Fruit fly (Drosophila melanogaster) whole organism, adult: ENCODE results near the gene fd19B.

Source experiments
- CG14711 ChIP-seq: fragments of 200-800 bp; sonication (Bioruptor generic); optimal IDR thresholded peaks from 2 replicates; lab custom pipeline; 2018; ENCODE audit warnings: missing biosample characterization, mild to moderate bottlenecking, missing genetic modification characterization, moderate library complexity
- CG33017 ChIP-seq: fragments of 200-800 bp; sonication (Bioruptor generic); optimal IDR thresholded peaks from 2 replicates; lab custom pipeline; 2018; ENCODE audit warnings: missing biosample characterization, mild to moderate bottlenecking, missing genetic modification characterization, moderate library complexity
- CG7101 ChIP-seq: fragments of 200-800 bp; sonication (Bioruptor generic); optimal IDR thresholded peaks from 2 replicates; lab custom pipeline; 2018; ENCODE audit warnings: missing biosample characterization, mild to moderate bottlenecking, missing genetic modification characterization, moderate library complexity
- bab1 ChIP-seq: fragments of 200-800 bp; sonication (Bioruptor generic); optimal IDR thresholded peaks from 3 replicates; lab custom pipeline; 2019; ENCODE audit warnings: missing biosample characterization, mild to moderate bottlenecking, missing genetic modification characterization, moderate library complexity

dm6 chrX:20129554-20129953 lies 37.3 kb upstream of the fd19B start:
- no peak for TF ChIP-seq CG33017 (tag; lab: Kevin White, UChicago)
- TF ChIP-seq CG14711 (tag; lab: Kevin White, UChicago) = no peak
- no peak for TF ChIP-seq bab1 (GFP tag; lab: Kevin White, UChicago)
- TF ChIP-seq CG7101 (tag; lab: Kevin White, UChicago) = no peak
